Fruit fly (Drosophila melanogaster) whole organism, prepupa: ENCODE results near the gene Hcs.

Experiments
- CG1621 ChIP-seq: fragments of 200-800 bp; sonication (Bioruptor generic); optimal IDR thresholded peaks from 3 replicates; lab custom pipeline; 2018; ENCODE audit warnings: missing biosample characterization, mild to moderate bottlenecking, missing genetic modification characterization
- CG4318 ChIP-seq: fragments of 200-800 bp; sonication (Bioruptor generic); optimal IDR thresholded peaks from 3 replicates; lab custom pipeline; 2017; ENCODE audit warnings: missing biosample characterization, mild to moderate bottlenecking, missing genetic modification characterization
- Hr39 ChIP-seq: fragments of 200-800 bp; sonication (Bioruptor generic); optimal IDR thresholded peaks from 2 replicates; lab custom pipeline; 2016; ENCODE audit warnings: missing biosample characterization, missing genetic modification characterization
- Lpt ChIP-seq: fragments of 200-800 bp; sonication (Bioruptor generic); optimal IDR thresholded peaks from 3 replicates; lab custom pipeline; 2016; ENCODE audit warnings: missing biosample characterization, missing genetic modification characterization
- OdsH ChIP-seq: fragments of 200-800 bp; sonication (Bioruptor generic); optimal IDR thresholded peaks from 3 replicates; lab custom pipeline; 2016; ENCODE audit warnings: missing biosample characterization, missing genetic modification characterization
- net ChIP-seq: fragments of 200-800 bp; sonication (Bioruptor generic); optimal IDR thresholded peaks from 3 replicates; lab custom pipeline; 2016; ENCODE audit warnings: missing biosample characterization, missing genetic modification characterization
- pdm3 ChIP-seq: fragments of 200-800 bp; sonication (Bioruptor generic); optimal IDR thresholded peaks from 3 replicates; lab custom pipeline; 2016; ENCODE audit warnings: missing biosample characterization, missing genetic modification characterization
- salr ChIP-seq, 2 experiments: fragments of 200-800 bp; sonication (Bioruptor generic); optimal IDR thresholded peaks; 3 replicates each; lab custom pipeline; 2016 to 2018; ENCODE audit warnings: missing biosample characterization in 2 of 2, missing genetic modification characterization in 2 of 2, mild to moderate bottlenecking in 1 of 2
- vri ChIP-seq: fragments of 200-800 bp; sonication (Bioruptor generic); optimal IDR thresholded peaks from 3 replicates; lab custom pipeline; 2016; ENCODE audit warnings: missing biosample characterization, mild to moderate bottlenecking, missing genetic modification characterization

dm6 chr3R:5523070-5523637, 48.5 kb downstream of the Hcs start, which contains the start of the genes CG43845 and Nmdar1:
- TF ChIP-seq OdsH (no peak), Lpt (GFP tag; lab: Kevin White, UChicago) (no peak), Hr39 (no peak), vri (GFP tag; lab: Kevin White, UChicago) (no peak), net (GFP tag; lab: Kevin White, UChicago) (no peak), CG1621 (tag; lab: Kevin White, UChicago) (no peak), pdm3 (no peak), CG4318 (GFP tag; lab: Kevin White, UChicago) (no peak), salr (GFP tag; optimal IDR thresholded peaks at IDR 0.05; lab: Kevin White, UChicago) (no peak)
